Fruit fly (Drosophila melanogaster) whole organism, prepupa: ENCODE data around the gene Ir7g.

Experiments used
- Blimp-1 ChIP-seq: fragments of 200-800 bp; sonication (Bioruptor generic); optimal IDR thresholded peaks from 3 replicates; lab custom pipeline; 2017; ENCODE audit warnings: missing biosample characterization, missing genetic modification characterization, mild to moderate bottlenecking, moderate library complexity, missing genetic modification reagents
- CG10631 ChIP-seq: fragments of 200-800 bp; sonication (Bioruptor generic); optimal IDR thresholded peaks from 2 replicates; lab custom pipeline; 2016; ENCODE audit warnings: missing biosample characterization, missing genetic modification characterization
- CG10669 ChIP-seq: fragments of 200-800 bp; sonication (Bioruptor generic); optimal IDR thresholded peaks from 3 replicates; lab custom pipeline; 2018; ENCODE audit warnings: missing biosample characterization, mild to moderate bottlenecking, missing genetic modification characterization, moderate library complexity
- CG11294 ChIP-seq: fragments of 200-800 bp; sonication (Bioruptor generic); IDR thresholded peaks from 2 replicates; pipeline ENCODE4 v1.3.6; 2022; ENCODE audit warnings: missing biosample characterization, missing genetic modification characterization
- CG11762 ChIP-seq: fragments of 200-800 bp; sonication (Bioruptor generic); optimal IDR thresholded peaks from 3 replicates; lab custom pipeline; 2016; ENCODE audit warnings: missing biosample characterization, missing genetic modification characterization; ENCODE audit not compliant: insufficient read depth
- CG15336 ChIP-seq: fragments of 200-800 bp; sonication (Bioruptor generic); IDR thresholded peaks from 2 replicates; pipeline ENCODE4 v1.3.6; 2022; ENCODE audit warnings: missing biosample characterization, missing genetic modification characterization
- CG31627 ChIP-seq: fragments of 200-800 bp; sonication (Bioruptor generic); optimal IDR thresholded peaks from 3 replicates; lab custom pipeline; 2016; ENCODE audit warnings: missing biosample characterization, missing genetic modification characterization
- CG32006 ChIP-seq: fragments of 200-800 bp; sonication (Bioruptor generic); optimal IDR thresholded peaks from 3 replicates; lab custom pipeline; 2017; ENCODE audit warnings: missing biosample characterization, mild to moderate bottlenecking, missing genetic modification characterization
- CG6276 ChIP-seq: fragments of 200-800 bp; sonication (Bioruptor generic); optimal IDR thresholded peaks from 2 replicates; lab custom pipeline; 2017; ENCODE audit warnings: missing biosample characterization, mild to moderate bottlenecking, missing genetic modification characterization
- CG6792 ChIP-seq: fragments of 200-800 bp; sonication (Bioruptor generic); optimal IDR thresholded peaks from 3 replicates; lab custom pipeline; 2016; ENCODE audit warnings: missing biosample characterization, missing genetic modification characterization
- CG6808 ChIP-seq: fragments of 200-800 bp; sonication (Bioruptor generic); optimal IDR thresholded peaks from 3 replicates; lab custom pipeline; 2017; ENCODE audit warnings: missing biosample characterization, missing genetic modification characterization, mild to moderate bottlenecking, moderate library complexity, missing genetic modification reagents
- CG6854 ChIP-seq: fragments of 200-800 bp; sonication (Bioruptor generic); optimal IDR thresholded peaks from 2 replicates; lab custom pipeline; 2017; ENCODE audit warnings: missing biosample characterization, mild to moderate bottlenecking, missing genetic modification characterization
- CG7368 ChIP-seq: fragments of 200-800 bp; sonication (Bioruptor generic); optimal IDR thresholded peaks from 3 replicates; lab custom pipeline; 2016; ENCODE audit warnings: missing biosample characterization, missing genetic modification characterization
- CG8119 ChIP-seq: fragments of 200-800 bp; sonication (Bioruptor generic); IDR thresholded peaks from 3 replicates; pipeline ENCODE4 v1.3.6; 2022; ENCODE audit warnings: missing biosample characterization, missing genetic modification characterization
- CG9139 ChIP-seq: fragments of 200-800 bp; sonication (Bioruptor generic); optimal IDR thresholded peaks from 3 replicates; lab custom pipeline; 2017; ENCODE audit warnings: missing biosample characterization, mild to moderate bottlenecking, missing genetic modification characterization
- Eip78C ChIP-seq: fragments of 200-800 bp; sonication (Bioruptor generic); peaks from one replicate; lab custom pipeline; 2016; ENCODE audit warnings: missing biosample characterization, missing genetic modification characterization
- Eip93F ChIP-seq: fragments of 200-800 bp; sonication (Bioruptor generic); optimal IDR thresholded peaks from 2 replicates; lab custom pipeline; 2016; ENCODE audit warnings: missing biosample characterization, mild to moderate bottlenecking, missing genetic modification characterization
- Ets21C ChIP-seq: fragments of 200-800 bp; sonication (Bioruptor generic); optimal IDR thresholded peaks from 3 replicates; lab custom pipeline; 2016; ENCODE audit warnings: missing biosample characterization, missing genetic modification characterization
- Ets96B ChIP-seq: fragments of 200-800 bp; optimal IDR thresholded peaks from 2 replicates; lab custom pipeline; 2019; ENCODE audit warnings: missing biosample characterization, mild to moderate bottlenecking, missing genetic modification characterization, moderate library complexity
- Gug ChIP-seq: fragments of 200-800 bp; sonication (Bioruptor generic); IDR thresholded peaks from 2 replicates; pipeline ENCODE4 v1.3.6; 2022; ENCODE audit warnings: missing biosample characterization, missing genetic modification characterization
- Hr38 ChIP-seq: sonication (Bioruptor generic); optimal IDR thresholded peaks from 2 replicates; lab custom pipeline; 2016; ENCODE audit warnings: missing biosample characterization, missing genetic modification characterization
- Hr4 ChIP-seq: fragments of 200-800 bp; sonication (Bioruptor generic); optimal IDR thresholded peaks from 3 replicates; lab custom pipeline; 2016; ENCODE audit warnings: missing biosample characterization, missing genetic modification characterization
- Met ChIP-seq: fragments of 200-800 bp; sonication (Bioruptor generic); optimal IDR thresholded peaks from 3 replicates; lab custom pipeline; 2016; ENCODE audit warnings: missing biosample characterization, missing genetic modification characterization
- OdsH ChIP-seq: fragments of 200-800 bp; sonication (Bioruptor generic); optimal IDR thresholded peaks from 3 replicates; lab custom pipeline; 2016; ENCODE audit warnings: missing biosample characterization, missing genetic modification characterization
- Smox ChIP-seq: fragments of 200-800 bp; sonication (Bioruptor generic); optimal IDR thresholded peaks from 3 replicates; lab custom pipeline; 2016; ENCODE audit warnings: missing biosample characterization, missing genetic modification characterization
- Sox14 ChIP-seq: fragments of 200-800 bp; sonication (Bioruptor generic); optimal IDR thresholded peaks from 3 replicates; lab custom pipeline; 2016; ENCODE audit warnings: missing biosample characterization, missing genetic modification characterization
- Sox15 ChIP-seq: fragments of 200-800 bp; sonication (Bioruptor generic); optimal IDR thresholded peaks from 3 replicates; lab custom pipeline; 2016; ENCODE audit warnings: missing biosample characterization, missing genetic modification characterization
- acj6 ChIP-seq: fragments of 200-800 bp; sonication (Bioruptor generic); optimal IDR thresholded peaks from 3 replicates; lab custom pipeline; 2016; ENCODE audit warnings: missing biosample characterization, missing genetic modification characterization
- dac ChIP-seq: fragments of 200-800 bp; sonication (Bioruptor generic); optimal IDR thresholded peaks from 2 replicates; lab custom pipeline; 2017; ENCODE audit warnings: missing biosample characterization, mild to moderate bottlenecking, missing genetic modification characterization
- dsx ChIP-seq: fragments of 200-800 bp; optimal IDR thresholded peaks from 3 replicates; lab custom pipeline; 2019; ENCODE audit warnings: missing biosample characterization, mild to moderate bottlenecking, missing genetic modification characterization, moderate library complexity; ENCODE audit not compliant: poor library complexity, severe bottlenecking
- eg ChIP-seq: fragments of 200-800 bp; sonication (Bioruptor generic); IDR thresholded peaks from 3 replicates; pipeline ENCODE4 v1.3.6; 2022; ENCODE audit warnings: missing biosample characterization, missing genetic modification characterization
- esn ChIP-seq: fragments of 200-800 bp; sonication (Bioruptor generic); optimal IDR thresholded peaks from 2 replicates; lab custom pipeline; 2016; ENCODE audit warnings: missing biosample characterization, mild to moderate bottlenecking, missing genetic modification characterization, moderate library complexity
- fd59A ChIP-seq: fragments of 200-800 bp; sonication (Bioruptor generic); optimal IDR thresholded peaks from 2 replicates; lab custom pipeline; 2017; ENCODE audit warnings: missing biosample characterization, mild to moderate bottlenecking, missing genetic modification characterization, missing genetic modification reagents
- net ChIP-seq: fragments of 200-800 bp; sonication (Bioruptor generic); optimal IDR thresholded peaks from 3 replicates; lab custom pipeline; 2016; ENCODE audit warnings: missing biosample characterization, missing genetic modification characterization
- pdm3 ChIP-seq: fragments of 200-800 bp; sonication (Bioruptor generic); optimal IDR thresholded peaks from 3 replicates; lab custom pipeline; 2016; ENCODE audit warnings: missing biosample characterization, missing genetic modification characterization
- salr ChIP-seq, 2 experiments: fragments of 200-800 bp; sonication (Bioruptor generic); optimal IDR thresholded peaks; 3 replicates each; lab custom pipeline; 2016 to 2018; ENCODE audit warnings: missing biosample characterization in 2 of 2, missing genetic modification characterization in 2 of 2, mild to moderate bottlenecking in 1 of 2
- spab ChIP-seq: fragments of 200-800 bp; sonication (Bioruptor generic); optimal IDR thresholded peaks from 2 replicates; lab custom pipeline; 2017; ENCODE audit warnings: missing biosample characterization, mild to moderate bottlenecking, missing genetic modification characterization, missing genetic modification reagents
- ss ChIP-seq, 2 experiments: fragments of 200-800 bp; sonication (Bioruptor generic); optimal IDR thresholded peaks; 2 replicates in 1 of 2; 3 replicates in 1 of 2; lab custom pipeline; 2017 to 2018; ENCODE audit warnings: mild to moderate bottlenecking in 2 of 2, missing biosample characterization in 2 of 2, missing genetic modification characterization in 2 of 2, moderate library complexity in 1 of 2
- svp ChIP-seq: fragments of 200-800 bp; sonication (Bioruptor generic); peaks from one replicate; lab custom pipeline; 2016; ENCODE audit warnings: missing biosample characterization, missing genetic modification characterization
- topi ChIP-seq: fragments of 200-800 bp; sonication (Bioruptor generic); optimal IDR thresholded peaks from 3 replicates; lab custom pipeline; 2016; ENCODE audit warnings: missing biosample characterization, missing genetic modification characterization
- vri ChIP-seq: fragments of 200-800 bp; sonication (Bioruptor generic); optimal IDR thresholded peaks from 3 replicates; lab custom pipeline; 2016; ENCODE audit warnings: missing biosample characterization, mild to moderate bottlenecking, missing genetic modification characterization

Ir7g gene

DNA sequence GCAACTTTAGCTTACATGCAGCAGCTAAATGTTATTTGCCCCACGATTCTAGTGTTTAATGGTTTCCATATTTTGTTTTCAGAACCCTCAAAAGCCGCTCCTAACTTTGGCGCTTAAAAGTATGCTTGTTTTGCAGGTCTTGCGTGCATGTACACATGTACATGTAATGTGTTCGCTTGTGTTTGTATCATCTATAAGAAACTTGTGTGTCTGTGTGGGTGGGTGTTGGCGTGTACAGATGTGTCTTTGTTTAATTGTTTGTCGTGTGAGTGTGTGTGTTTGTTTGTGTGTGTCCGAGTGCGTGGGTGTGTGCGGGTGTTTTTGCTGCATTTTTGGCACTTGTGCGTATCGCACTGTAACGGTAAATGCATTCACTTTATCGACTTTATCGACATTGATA, 38.6 kb downstream of the Ir7g start:
- TF ChIP-seq Eip78C (GFP tag; lab: Kevin White, UChicago), result no peak
- TF ChIP-seq Sox14 (GFP tag; lab: Kevin White, UChicago), result peak; percentile 30
- no peak for TF ChIP-seq Sox15
- TF ChIP-seq net, result no peak
- no peak for TF ChIP-seq acj6 (GFP tag; lab: Kevin White, UChicago)
- peak; percentile 10 for TF ChIP-seq dsx

DNA sequence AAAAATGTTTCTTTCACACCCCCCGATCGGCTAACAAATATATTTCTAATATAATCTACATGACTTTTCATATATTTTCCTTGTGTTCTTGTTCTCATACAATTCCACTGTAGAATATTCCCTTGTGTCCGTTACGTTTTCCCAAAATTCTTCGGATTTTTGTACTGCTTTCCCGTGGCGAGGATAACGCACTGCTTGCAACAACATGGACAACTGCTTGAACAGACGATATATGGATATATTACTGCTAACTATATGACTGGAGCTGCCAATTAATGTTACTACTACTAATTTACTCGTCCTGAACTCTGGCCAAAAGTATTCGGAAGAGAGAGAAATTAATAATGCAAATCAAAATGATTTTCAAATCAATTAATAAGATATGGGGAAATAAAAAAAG, 40.5 kb downstream of the Ir7g start:
- TF ChIP-seq Eip78C (GFP tag; lab: Kevin White, UChicago) (no peak), Ets96B (no peak), CG6276 (GFP tag; lab: Kevin White, UChicago) (no peak), svp (GFP tag; lab: Kevin White, UChicago) (peak; percentile 32), dac (GFP tag; lab: Kevin White, UChicago) (no peak)

DNA sequence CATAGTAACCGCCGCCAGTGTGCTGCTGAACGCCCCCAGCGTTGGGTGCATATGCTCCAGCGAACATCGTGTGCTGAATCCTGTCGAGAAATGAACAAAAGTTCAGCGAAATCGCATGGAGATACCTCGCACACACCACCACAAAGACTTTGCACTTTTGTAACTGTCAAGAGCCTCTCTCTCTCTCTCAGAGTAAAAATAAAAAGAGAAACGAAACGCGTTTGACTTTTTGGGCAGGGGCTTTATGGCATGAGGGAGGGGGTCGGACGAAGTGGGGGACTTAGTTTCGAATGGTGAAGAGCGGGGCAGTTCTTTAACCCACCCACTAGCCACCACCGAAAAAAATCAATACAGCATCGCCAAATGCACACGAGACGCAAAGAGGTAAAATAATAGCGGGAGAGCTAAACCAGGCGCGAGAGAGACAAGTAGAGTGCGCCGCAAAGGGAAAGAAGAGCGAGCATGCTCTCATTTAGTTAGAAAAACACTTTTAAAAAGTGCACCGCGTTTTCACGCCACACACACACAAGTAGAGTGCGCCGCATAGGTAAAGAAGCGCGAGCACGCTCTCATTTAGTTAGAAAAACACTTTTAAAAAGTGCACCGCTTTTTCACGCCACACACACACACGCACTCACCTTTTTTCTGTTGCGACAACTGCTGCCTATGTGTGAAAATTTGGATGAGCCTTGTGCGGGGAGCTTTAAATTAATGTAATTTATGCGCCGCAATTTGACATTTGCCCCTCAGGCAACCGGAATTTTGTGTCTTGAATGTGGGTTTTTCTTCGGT, 46.0 kb downstream of the Ir7g start:
- TF ChIP-seq esn, result no peak
- TF ChIP-seq dsx, result peak; percentile 14
- no peak for TF ChIP-seq CG31627
- no peak for TF ChIP-seq Gug (GFP tag; lab: Robert Waterston, UW)
- TF ChIP-seq CG9139 (GFP tag; lab: Kevin White, UChicago), result no peak
- TF ChIP-seq acj6 (GFP tag; lab: Kevin White, UChicago), result no peak
- TF ChIP-seq Hr38 (GFP tag; lab: Kevin White, UChicago), result no peak
- TF ChIP-seq CG6808 (GFP tag; lab: Kevin White, UChicago), result peak; percentile 45
- TF ChIP-seq dac (GFP tag; lab: Kevin White, UChicago), result no peak
- no peak; the same call in 1 of the 3 replicates for TF ChIP-seq CG8119
- no peak for TF ChIP-seq CG6792 (GFP tag; lab: Kevin White, UChicago)
- TF ChIP-seq vri (GFP tag; lab: Kevin White, UChicago), result no peak
- peak; percentile 61 for TF ChIP-seq CG6854
- TF ChIP-seq Hr4, result no peak
- no peak for TF ChIP-seq CG32006
- peak; percentile 38 for TF ChIP-seq CG6276 (GFP tag; lab: Kevin White, UChicago)
- TF ChIP-seq CG15336 (GFP tag; lab: Robert Waterston, UW), result peak; percentile 27; the same call in 1 of the 2 replicates
- no peak for TF ChIP-seq Met (GFP tag; lab: Kevin White, UChicago)
- TF ChIP-seq CG11762 (GFP tag; lab: Kevin White, UChicago), result no peak
- TF ChIP-seq Ets96B, result no peak
- TF ChIP-seq Smox, result no peak
- no peak for TF ChIP-seq salr (GFP tag; optimal IDR thresholded peaks at IDR 0.05; lab: Kevin White, UChicago)
- TF ChIP-seq svp (GFP tag; lab: Kevin White, UChicago), result peak; percentile 70
- TF ChIP-seq Eip78C (GFP tag; lab: Kevin White, UChicago), result peak; percentile 67
- TF ChIP-seq CG11294 (GFP tag; lab: Robert Waterston, UW), result no peak
- peak; percentile 23 to 62 for TF ChIP-seq ss (GFP tag; optimal IDR thresholded peaks at IDR 0.05; lab: Kevin White, UChicago)
- TF ChIP-seq fd59A (GFP tag; lab: Kevin White, UChicago), result no peak
- no peak for TF ChIP-seq OdsH (GFP tag; lab: Kevin White, UChicago)
- TF ChIP-seq pdm3 (GFP tag; lab: Kevin White, UChicago), result no peak
- peak; percentile 47; the same call in 1 of the 3 replicates for TF ChIP-seq eg (GFP tag; lab: Robert Waterston, UW)
- TF ChIP-seq, all 60 proteins: peak for 9

DNA sequence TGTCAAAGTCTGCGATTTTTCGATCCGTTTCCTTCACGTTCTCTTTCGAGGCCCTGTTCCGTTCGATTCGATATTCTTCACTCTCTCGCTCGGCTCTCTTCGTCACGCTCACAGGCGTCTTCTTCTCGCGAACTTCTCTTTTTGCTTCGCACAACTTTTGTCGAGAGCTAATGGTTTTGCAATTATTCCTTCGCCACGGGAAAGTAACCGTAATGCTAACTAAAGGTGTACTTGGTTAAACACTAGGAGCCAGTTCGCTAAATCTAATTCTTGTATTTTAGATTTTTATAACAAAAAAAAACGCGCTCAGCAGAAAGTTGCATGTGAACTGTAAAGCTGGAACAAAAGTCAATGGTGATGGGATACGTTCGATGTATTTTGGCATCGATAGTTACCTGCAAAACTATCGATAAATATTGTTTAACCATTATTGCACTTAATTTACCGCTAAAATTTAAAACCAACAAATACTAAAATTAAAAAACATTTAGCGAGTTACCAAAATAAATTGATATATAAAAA, 46.6 kb downstream of the Ir7g start, which contains the start of gene mahe:
mahe (minus strand) TSS at position 355 of the 522 bp plus-strand sequence.
- TF ChIP-seq topi (no peak), CG11294 (GFP tag; lab: Robert Waterston, UW) (no peak), Eip78C (GFP tag; lab: Kevin White, UChicago) (peak; percentile 44), Eip93F (GFP tag; lab: Kevin White, UChicago) (no peak), Sox15 (no peak), CG10631 (no peak), CG32006 (no peak), CG6808 (GFP tag; lab: Kevin White, UChicago) (no peak), svp (GFP tag; lab: Kevin White, UChicago) (peak; percentile 62), Blimp-1 (no peak), Hr38 (GFP tag; lab: Kevin White, UChicago) (no peak), Ets96B (no peak), CG10669 (no peak), CG8119 (peak; percentile 26; the same call in 1 of the 3 replicates), CG7368 (GFP tag; lab: Kevin White, UChicago) (no peak), Ets21C (GFP tag; lab: Kevin White, UChicago) (no peak), ss (GFP tag; optimal IDR thresholded peaks at IDR 0.05; lab: Kevin White, UChicago) (peak in 1 of 2 experiments; percentile 21), spab (GFP tag; lab: Kevin White, UChicago) (no peak), CG6276 (GFP tag; lab: Kevin White, UChicago) (no peak), Sox14 (GFP tag; lab: Kevin White, UChicago) (peak; percentile 11), esn (no peak), Gug (GFP tag; lab: Robert Waterston, UW) (no peak)
